Worm (Caenorhabditis elegans) whole organism, L2 larva: ENCODE data around the gene M7.12.

Experiments used
- ZK546.5 ChIP-seq: sonication (generic microtip); optimal IDR thresholded peaks from 2 replicates; lab custom pipeline; 2017; ENCODE audit warnings: missing biosample characterization, missing genetic modification characterization
- elt-3 ChIP-seq: sonication (generic microtip); optimal IDR thresholded peaks from 2 replicates; lab custom pipeline; 2017; ENCODE audit warnings: missing biosample characterization, missing genetic modification characterization
- unc-62 ChIP-seq: fragments of 150-350 bp; optimal IDR thresholded peaks from 2 replicates; lab custom pipeline; 2014; ENCODE audit warnings: missing biosample characterization, missing genetic modification reagents, missing genetic modification characterization
- zag-1 ChIP-seq: fragments of 150-350 bp; optimal IDR thresholded peaks from 2 replicates; lab custom pipeline; 2014; ENCODE audit warnings: missing biosample characterization, missing genetic modification characterization

ce11 chrIV:11063962-11064361 lies 33.8 kb downstream of the M7.12 start, which contains the start of gene ttr-16:
- no peak for TF ChIP-seq zag-1
- TF ChIP-seq elt-3 (tag; lab: Kevin White, UChicago): no peak
- TF ChIP-seq unc-62: no peak
- no peak for TF ChIP-seq ZK546.5 (tag; lab: Kevin White, UChicago)
